Worm (Caenorhabditis elegans) whole organism, late embryonic: Measurements from ENCODE around the gene F46B3.14.

Source experiments
- ama-1 ChIP-seq: fragments of 150-350 bp; optimal IDR thresholded peaks from 2 replicates; lab custom pipeline; 2014
- ceh-19 ChIP-seq: fragments of 200-800 bp; sonication (Bioruptor generic); optimal IDR thresholded peaks from 2 replicates; lab custom pipeline; 2018; ENCODE audit warnings: mild to moderate bottlenecking, missing genetic modification characterization, missing compliant biosample characterization
- ceh-6 ChIP-seq: fragments of 200-800 bp; sonication (Bioruptor generic); optimal IDR thresholded peaks from 2 replicates; lab custom pipeline; 2018; ENCODE audit warnings: mild to moderate bottlenecking, missing genetic modification characterization, missing compliant biosample characterization
- ref-2 ChIP-seq: sonication (generic microtip); optimal IDR thresholded peaks from 2 replicates; lab custom pipeline; 2016; ENCODE audit warnings: missing genetic modification characterization, missing compliant biosample characterization
- rnt-1 ChIP-seq: sonication (generic microtip); optimal IDR thresholded peaks from 2 replicates; lab custom pipeline; 2016; ENCODE audit warnings: missing genetic modification characterization, missing compliant biosample characterization

- TF ChIP-seq ama-1 (lab: Kevin White, UChicago) (no peak), ceh-19 (no peak), rnt-1 (tag; lab: Kevin White, UChicago) (no peak), ceh-6 (no peak), ref-2 (tag; lab: Kevin White, UChicago) (no peak)
Measured at ce11 chrV:20580511-20581040, 50.6 kb downstream of the F46B3.14 start, which contains the start of gene F26F2.7.
